Worm (Caenorhabditis elegans) whole organism, L2 larva: ENCODE data around the gene ZK632.4.

Source experiments
- alr-1 ChIP-seq: fragments of 150-350 bp; optimal IDR thresholded peaks from 2 replicates; lab custom pipeline; 2014; ENCODE audit warnings: missing biosample characterization, missing genetic modification characterization
- ama-1 ChIP-seq: fragments of 150-350 bp; optimal IDR thresholded peaks from 2 replicates; lab custom pipeline; 2018; ENCODE audit warnings: inconsistent platforms
- elt-3 ChIP-seq: sonication (generic microtip); optimal IDR thresholded peaks from 2 replicates; lab custom pipeline; 2017; ENCODE audit warnings: missing biosample characterization, missing genetic modification characterization
- nhr-10 ChIP-seq: sonication (generic microtip); optimal IDR thresholded peaks from 2 replicates; lab custom pipeline; 2017; ENCODE audit warnings: missing biosample characterization, missing genetic modification characterization
- nhr-25 ChIP-seq: fragments of 150-350 bp; sonication (generic microtip); optimal IDR thresholded peaks from 3 replicates; lab custom pipeline; 2014; ENCODE audit warnings: missing biosample characterization, missing genetic modification characterization
- nhr-6 ChIP-seq: fragments of 150-350 bp; optimal IDR thresholded peaks from 2 replicates; lab custom pipeline; 2014; ENCODE audit warnings: missing biosample characterization, missing genetic modification characterization
- unc-62 ChIP-seq: fragments of 150-350 bp; optimal IDR thresholded peaks from 2 replicates; lab custom pipeline; 2014; ENCODE audit warnings: missing biosample characterization, missing genetic modification reagents, missing genetic modification characterization
- ztf-4 ChIP-seq: fragments of 150-350 bp; optimal IDR thresholded peaks from 2 replicates; lab custom pipeline; 2014; ENCODE audit warnings: missing biosample characterization, missing genetic modification characterization

- TF ChIP-seq nhr-6 (tag; lab: Kevin White, UChicago) (no peak), nhr-25 (no peak), ama-1 (lab: Kevin White, UChicago) (no peak), alr-1 (no peak), unc-62 (GFP tag; lab: Kevin White, UChicago) (no peak), elt-3 (no peak), nhr-10 (no peak), ztf-4 (tag; lab: Kevin White, UChicago) (no peak)
These were observed 27.6 kb upstream of the ZK632.4 start, which contains the start of gene K11H3.8 for ce11 chrIII:9834888-9835287.
